Comparison of ENCODE assay signal across 5 worm cellular contexts in genomic region chrII:10851110-10851509, ce11.
A peak's percentile ranks its signal among the peaks of the same experiment; 100 is the strongest.
TF ChIP-seq lines count a peak whose summit lies in the region.

No protein-coding gene starts in this region.

TF ChIP-seq in whole organism, L1 larva, 84 proteins besides CTCF, POLR2A, EP300 and RAD21 (continues in another document):
- no peak for TF ChIP-seq ceh-63 (GFP tag; optimal IDR thresholded peaks at IDR 0.05; lab: Kevin White, UChicago)
- peak; percentile 29 for TF ChIP-seq pax-3 (tag; optimal IDR thresholded peaks at IDR 0.05; lab: Kevin White, UChicago)
- TF ChIP-seq elt-3 (tag; optimal IDR thresholded peaks at IDR 0.05; lab: Kevin White, UChicago), result peak in 2 of 6 experiments; percentile 52 to 78
- TF ChIP-seq lin-13 (GFP tag; optimal IDR thresholded peaks at IDR 0.05; lab: Kevin White, UChicago), result peak; percentile 78
- TF ChIP-seq skn-1 (tag; optimal IDR thresholded peaks at IDR 0.05; lab: Kevin White, UChicago), result peak; percentile 63
- TF ChIP-seq alr-1 (tag; optimal IDR thresholded peaks at IDR 0.05; lab: Kevin White, UChicago; ENCODE audit: borderline replicate concordance), result no peak
- peak; percentile 51 for TF ChIP-seq snpc-4 (tag; optimal IDR thresholded peaks at IDR 0.05; lab: Kevin White, UChicago)
- TF ChIP-seq rnt-1 (tag; optimal IDR thresholded peaks at IDR 0.05; lab: Kevin White, UChicago), result peak; percentile 56
- TF ChIP-seq nhr-90 (tag; optimal IDR thresholded peaks at IDR 0.05; lab: Kevin White, UChicago; ENCODE audit: poor library complexity), result peak; percentile 82
- TF ChIP-seq pqm-1 (tag; optimal IDR thresholded peaks at IDR 0.05; lab: Kevin White, UChicago), result no peak
- peak; percentile 47 for TF ChIP-seq jun-1 (tag; optimal IDR thresholded peaks at IDR 0.05; lab: Kevin White, UChicago)
- peak; percentile 99 for TF ChIP-seq lin-14 (GFP tag; optimal IDR thresholded peaks at IDR 0.05; lab: Kevin White, UChicago)
- TF ChIP-seq aha-1 (tag; optimal IDR thresholded peaks at IDR 0.05; lab: Kevin White, UChicago), result peak; percentile 62
- TF ChIP-seq pag-3 (tag; optimal IDR thresholded peaks at IDR 0.05; lab: Kevin White, UChicago; ENCODE audit: borderline replicate concordance, insufficient read depth), result no peak
- peak; percentile 65 to 67 for TF ChIP-seq efl-1 (optimal IDR thresholded peaks at IDR 0.05; lab: Kevin White, UChicago)
- TF ChIP-seq efl-1 (GFP tag; optimal IDR thresholded peaks at IDR 0.05 in 1 of 2; lab: Kevin White, UChicago), result peak; percentile 56 to 95
- peak; percentile 69 for TF ChIP-seq ztf-4 (tag; optimal IDR thresholded peaks at IDR 0.05; lab: Kevin White, UChicago)

TF ChIP-seq in whole organism, L3 larva, 47 proteins besides CTCF, POLR2A, EP300 and RAD21 (continues in another document):
- TF ChIP-seq mml-1 (tag; optimal IDR thresholded peaks at IDR 0.05; lab: Kevin White, UChicago), result no peak
- no peak for TF ChIP-seq ceh-82 (tag; optimal IDR thresholded peaks at IDR 0.05; lab: Kevin White, UChicago)
- no peak for TF ChIP-seq ztf-11 (tag; optimal IDR thresholded peaks at IDR 0.05; lab: Kevin White, UChicago)
- peak; percentile 98 for TF ChIP-seq unc-62 (GFP tag; optimal IDR thresholded peaks at IDR 0.05; lab: Kevin White, UChicago)
- TF ChIP-seq pqm-1 (tag; optimal IDR thresholded peaks at IDR 0.05; lab: Kevin White, UChicago), result peak; percentile 60
- peak; percentile 77 for TF ChIP-seq egl-5 (tag; optimal IDR thresholded peaks at IDR 0.05; lab: Kevin White, UChicago)
- TF ChIP-seq lsy-12 (tag; optimal IDR thresholded peaks at IDR 0.05; lab: Kevin White, UChicago), result peak; percentile 19
- no peak for TF ChIP-seq nhr-28 (tag; optimal IDR thresholded peaks at IDR 0.05; lab: Kevin White, UChicago)
- no peak for TF ChIP-seq zag-1 (tag; optimal IDR thresholded peaks at IDR 0.05; lab: Kevin White, UChicago)
- TF ChIP-seq nfya-1 (tag; optimal IDR thresholded peaks at IDR 0.05; lab: Kevin White, UChicago; ENCODE audit: insufficient read depth), result peak; percentile 80
- TF ChIP-seq sea-2 (GFP tag; optimal IDR thresholded peaks at IDR 0.05; lab: Kevin White, UChicago), result no peak
- peak; percentile 34 for TF ChIP-seq snpc-4 (tag; optimal IDR thresholded peaks at IDR 0.05; lab: Kevin White, UChicago)
- no peak for TF ChIP-seq nhr-12 (tag; optimal IDR thresholded peaks at IDR 0.05; lab: Kevin White, UChicago)
- TF ChIP-seq nhr-23 (tag; optimal IDR thresholded peaks at IDR 0.05; lab: Kevin White, UChicago), result peak; percentile 70
- TF ChIP-seq fkh-10 (GFP tag; optimal IDR thresholded peaks at IDR 0.05; lab: Kevin White, UChicago), result no peak
- no peak for TF ChIP-seq aly-2 (tag; optimal IDR thresholded peaks at IDR 0.05; lab: Kevin White, UChicago)
- TF ChIP-seq skn-1 (tag; optimal IDR thresholded peaks at IDR 0.05; lab: Kevin White, UChicago), result peak; percentile 51
- TF ChIP-seq pha-4 (tag; optimal IDR thresholded peaks at IDR 0.05; lab: Kevin White, UChicago), result peak; percentile 86
- TF ChIP-seq lin-15B (tag; optimal IDR thresholded peaks at IDR 0.05; lab: Kevin White, UChicago), result peak; percentile 24

TF ChIP-seq in whole organism, early embryonic, 17 proteins besides CTCF, POLR2A, EP300 and RAD21:
- TF ChIP-seq hmg-4 (GFP tag; optimal IDR thresholded peaks at IDR 0.05; lab: Kevin White, UChicago) (peak; percentile 46), ceh-13 (GFP tag; optimal IDR thresholded peaks at IDR 0.05; lab: Kevin White, UChicago) (no peak), hnd-1 (tag; optimal IDR thresholded peaks at IDR 0.05; lab: Kevin White, UChicago) (no peak), hmbx-1 (tag; optimal IDR thresholded peaks at IDR 0.05; lab: Kevin White, UChicago) (no peak), tbx-11 (GFP tag; IDR thresholded peaks at IDR 0.05; lab: Robert Waterston, UW) (no peak), F13C5.2 (tag; optimal IDR thresholded peaks at IDR 0.05; lab: Kevin White, UChicago) (no peak)

TF ChIP-seq in whole organism, midembryonic, 9 proteins besides CTCF, POLR2A, EP300 and RAD21:
- TF ChIP-seq T22C8.4 (GFP tag; IDR thresholded peaks at IDR 0.05; lab: Robert Waterston, UW), result no peak
- TF ChIP-seq ztf-23 (GFP tag; IDR thresholded peaks at IDR 0.05; lab: Robert Waterston, UW), result no peak
- peak; percentile 68 for TF ChIP-seq cog-1 (tag; optimal IDR thresholded peaks at IDR 0.05; lab: Kevin White, UChicago)
- no peak for TF ChIP-seq ztf-29 (GFP tag; IDR thresholded peaks at IDR 0.05; lab: Robert Waterston, UW)

TF ChIP-seq in whole organism, young adult, 124 proteins besides CTCF, POLR2A, EP300 and RAD21 (continues in another document):
- no peak for TF ChIP-seq F57C9.4 (tag; optimal IDR thresholded peaks at IDR 0.05; lab: Kevin White, UChicago)
- peak; percentile 87 for TF ChIP-seq lin-40 (tag; optimal IDR thresholded peaks at IDR 0.05; lab: Kevin White, UChicago)
- no peak for TF ChIP-seq ztf-25 (GFP tag; IDR thresholded peaks at IDR 0.05; lab: Robert Waterston, UW)
- TF ChIP-seq ceh-27 (GFP tag; optimal IDR thresholded peaks at IDR 0.05; lab: Kevin White, UChicago), result peak; percentile 57
- no peak for TF ChIP-seq Y79H2A.3 (GFP tag; conservative IDR thresholded peaks at IDR 0.05; lab: Robert Waterston, UW)
- TF ChIP-seq sdz-38 (tag; optimal IDR thresholded peaks at IDR 0.05; lab: Kevin White, UChicago), result no peak
- peak; percentile 63 for TF ChIP-seq ztf-3 (GFP tag; optimal IDR thresholded peaks at IDR 0.05; lab: Kevin White, UChicago)
- TF ChIP-seq mxl-1 (tag; optimal IDR thresholded peaks at IDR 0.05; lab: Kevin White, UChicago), result no peak
- TF ChIP-seq ceh-79 (tag; optimal IDR thresholded peaks at IDR 0.05; lab: Kevin White, UChicago), result no peak
- TF ChIP-seq mes-4 (tag; optimal IDR thresholded peaks at IDR 0.05; lab: Kevin White, UChicago), result no peak
- peak; percentile 87 for TF ChIP-seq atf-7 (tag; optimal IDR thresholded peaks at IDR 0.05; lab: Kevin White, UChicago)
- TF ChIP-seq T26A5.8 (tag; optimal IDR thresholded peaks at IDR 0.05; lab: Kevin White, UChicago), result no peak
- no peak for TF ChIP-seq egl-18 (GFP tag; IDR thresholded peaks at IDR 0.05; lab: Robert Waterston, UW)
- no peak for TF ChIP-seq fkh-3 (tag; optimal IDR thresholded peaks at IDR 0.05; lab: Kevin White, UChicago)
- TF ChIP-seq pbrm-1 (GFP tag; IDR thresholded peaks at IDR 0.05; lab: Robert Waterston, UW), result no peak
- TF ChIP-seq snpc-1.1 (tag; optimal IDR thresholded peaks at IDR 0.05; lab: Kevin White, UChicago; ENCODE audit: insufficient read depth), result no peak
- no peak for TF ChIP-seq aptf-3 (GFP tag; IDR thresholded peaks at IDR 0.05; lab: Robert Waterston, UW)
- TF ChIP-seq Y67H2A.10 (GFP tag; conservative IDR thresholded peaks at IDR 0.05; lab: Robert Waterston, UW), result no peak
- peak; percentile 93 for TF ChIP-seq attf-5 (GFP tag; optimal IDR thresholded peaks at IDR 0.05; lab: Kevin White, UChicago)
- TF ChIP-seq hsf-1 (GFP tag; IDR thresholded peaks at IDR 0.05; lab: Robert Waterston, UW), result no peak
- TF ChIP-seq pha-4 (tag; optimal IDR thresholded peaks at IDR 0.05; lab: Kevin White, UChicago), result peak; percentile 62
- TF ChIP-seq nhr-179 (tag; optimal IDR thresholded peaks at IDR 0.05; lab: Kevin White, UChicago), result no peak
- peak; percentile 48 for TF ChIP-seq athp-1 (tag; optimal IDR thresholded peaks at IDR 0.05; lab: Kevin White, UChicago)
- TF ChIP-seq ama-1 (optimal IDR thresholded peaks at IDR 0.05; lab: Kevin White, UChicago), result no peak
- no peak for TF ChIP-seq ama-1 (GFP tag; optimal IDR thresholded peaks at IDR 0.05; lab: Kevin White, UChicago)
- TF ChIP-seq Y56A3A.18 (GFP tag; IDR thresholded peaks at IDR 0.05; lab: Robert Waterston, UW), result peak; percentile 53; the same call in 1 of the 2 replicates
- peak; percentile 75; the same call in 1 of the 2 replicates for TF ChIP-seq let-526 (GFP tag; IDR thresholded peaks at IDR 0.05; lab: Robert Waterston, UW)
- no peak for TF ChIP-seq T07F8.4 (tag; optimal IDR thresholded peaks at IDR 0.05; lab: Kevin White, UChicago)
- peak; percentile 59 for TF ChIP-seq tbp1 (GFP tag; optimal IDR thresholded peaks at IDR 0.05; lab: Kevin White, UChicago)
- no peak for TF ChIP-seq cebp-2 (GFP tag; IDR thresholded peaks at IDR 0.05; lab: Robert Waterston, UW)
- TF ChIP-seq ztf-22 (GFP tag; optimal IDR thresholded peaks at IDR 0.05; lab: Kevin White, UChicago), result peak; percentile 91
- no peak for TF ChIP-seq ztf-6 (GFP tag; IDR thresholded peaks at IDR 0.05; lab: Robert Waterston, UW)
- no peak for TF ChIP-seq sea-2 (GFP tag; IDR thresholded peaks at IDR 0.05; lab: Robert Waterston, UW)
- TF ChIP-seq nfya-1 (tag; optimal IDR thresholded peaks at IDR 0.05; lab: Kevin White, UChicago; ENCODE audit: borderline replicate concordance, insufficient read depth), result no peak
- no peak for TF ChIP-seq ceh-91 (GFP tag; IDR thresholded peaks at IDR 0.05; lab: Robert Waterston, UW)
- no peak for TF ChIP-seq F57A8.1 (GFP tag; optimal IDR thresholded peaks at IDR 0.05; lab: Kevin White, UChicago)
- TF ChIP-seq ccch-3 (GFP tag; optimal IDR thresholded peaks at IDR 0.05; lab: Kevin White, UChicago), result no peak
- TF ChIP-seq nhr-120 (GFP tag; IDR thresholded peaks at IDR 0.05; lab: Robert Waterston, UW), result no peak
- TF ChIP-seq nfyb-1 (GFP tag; IDR thresholded peaks at IDR 0.05; lab: Robert Waterston, UW), result peak; percentile 85
- peak; percentile 66 for TF ChIP-seq cebp-1 (GFP tag; IDR thresholded peaks at IDR 0.05; lab: Robert Waterston, UW)
- TF ChIP-seq cebp-1 (tag; optimal IDR thresholded peaks at IDR 0.05; lab: Kevin White, UChicago), result peak; percentile 90
- TF ChIP-seq attf-3 (GFP tag; conservative IDR thresholded peaks at IDR 0.05; lab: Robert Waterston, UW), result no peak
- peak; percentile 73 for TF ChIP-seq lin-54 (GFP tag; optimal IDR thresholded peaks at IDR 0.05; lab: Kevin White, UChicago)
- TF ChIP-seq C17E4.6 (GFP tag; IDR thresholded peaks at IDR 0.05; lab: Robert Waterston, UW), result no peak
- TF ChIP-seq zfh-2 (GFP tag; conservative IDR thresholded peaks at IDR 0.05; lab: Robert Waterston, UW), result no peak
- no peak for TF ChIP-seq sptf-2 (GFP tag; optimal IDR thresholded peaks at IDR 0.05; lab: Kevin White, UChicago)
- TF ChIP-seq lsl-1 (GFP tag; optimal IDR thresholded peaks at IDR 0.05; lab: Kevin White, UChicago), result no peak
- TF ChIP-seq dox-1 (GFP tag; IDR thresholded peaks at IDR 0.05; lab: Robert Waterston, UW), result peak; percentile 92
- TF ChIP-seq him-1 (tag; optimal IDR thresholded peaks at IDR 0.05; lab: Kevin White, UChicago), result no peak
- peak; percentile 68 for TF ChIP-seq mcd-1 (GFP tag; IDR thresholded peaks at IDR 0.05; lab: Robert Waterston, UW)
- TF ChIP-seq hlh-12 (tag; optimal IDR thresholded peaks at IDR 0.05; lab: Kevin White, UChicago), result no peak
- TF ChIP-seq lag-1 (GFP tag; IDR thresholded peaks at IDR 0.05; lab: Robert Waterston, UW), result no peak
- TF ChIP-seq efl-1 (GFP tag; optimal IDR thresholded peaks at IDR 0.05; lab: Kevin White, UChicago), result no peak

Comparison
In these comparisons a context has a peak if more than half of its experiments do, and no peak if none do; other contexts are left out.
1. Of the 8 proteins assayed by ChIP-seq in both whole organism, young adult and whole organism, L1 larva: peak only in whole organism, young adult: none; only in whole organism, L1 larva: dpl-1, efl-1 and lin-35; in both: nhr-90 and unc-62; in neither: 2; mixed calls (peak in some experiments, not most) for 1.